Worm (Caenorhabditis elegans) whole organism, L2 larva: ENCODE measurements around the gene rheb-1.

Source experiments
- R02D3.7 ChIP-seq: fragments of 150-350 bp; optimal IDR thresholded peaks from 2 replicates; lab custom pipeline; 2014; ENCODE audit warnings: missing biosample characterization, missing genetic modification characterization
- blmp-1 ChIP-seq: sonication (generic microtip); optimal IDR thresholded peaks from 2 replicates; lab custom pipeline; 2017; ENCODE audit warnings: missing genetic modification characterization, mild to moderate bottlenecking, missing compliant biosample characterization, antibody characterized with exemption, moderate library complexity; ENCODE audit not compliant: insufficient read depth
- elt-1 ChIP-seq: fragments of 150-350 bp; optimal IDR thresholded peaks from 2 replicates; lab custom pipeline; 2014; ENCODE audit warnings: missing biosample characterization, missing genetic modification characterization
- elt-3 ChIP-seq: sonication (generic microtip); optimal IDR thresholded peaks from 2 replicates; lab custom pipeline; 2017; ENCODE audit warnings: missing biosample characterization, missing genetic modification characterization
- lin-39 ChIP-seq: fragments of 150-350 bp; optimal IDR thresholded peaks from 2 replicates; lab custom pipeline; 2014; ENCODE audit warnings: missing biosample characterization, missing genetic modification reagents, missing genetic modification characterization
- nhr-11 ChIP-seq: fragments of 150-350 bp; optimal IDR thresholded peaks from 2 replicates; lab custom pipeline; 2014; ENCODE audit warnings: missing biosample characterization, missing genetic modification characterization
- nhr-21 ChIP-seq: fragments of 150-350 bp; optimal IDR thresholded peaks from 2 replicates; lab custom pipeline; 2014; ENCODE audit warnings: missing biosample characterization, missing genetic modification characterization
- peb-1 ChIP-seq: fragments of 150-350 bp; optimal IDR thresholded peaks from 2 replicates; lab custom pipeline; 2014; ENCODE audit warnings: missing biosample characterization, missing genetic modification characterization
- unc-39 ChIP-seq: fragments of 150-350 bp; optimal IDR thresholded peaks from 2 replicates; lab custom pipeline; 2014; ENCODE audit warnings: missing biosample characterization, missing genetic modification characterization

- TF ChIP-seq nhr-21 = peak; percentile 29
- no peak for TF ChIP-seq elt-1 (tag; lab: Kevin White, UChicago)
- no peak for TF ChIP-seq lin-39 (tag; lab: Kevin White, UChicago)
- no peak for TF ChIP-seq elt-3 (tag; lab: Kevin White, UChicago)
- peak; percentile 13 for TF ChIP-seq blmp-1 (tag; lab: Kevin White, UChicago)
- no peak for TF ChIP-seq nhr-11 (tag; lab: Kevin White, UChicago)
- no peak for TF ChIP-seq peb-1
- no peak for TF ChIP-seq unc-39 (tag; lab: Kevin White, UChicago)
- no peak for TF ChIP-seq R02D3.7
Measured at ce11 chrIII:9467095-9467494, 11.3 kb upstream of the rheb-1 start, which contains the start of gene baf-1.
